Worm (Caenorhabditis elegans): Measurements from ENCODE around the gene C28C12.1.

The C28C12.1 gene

DNA sequence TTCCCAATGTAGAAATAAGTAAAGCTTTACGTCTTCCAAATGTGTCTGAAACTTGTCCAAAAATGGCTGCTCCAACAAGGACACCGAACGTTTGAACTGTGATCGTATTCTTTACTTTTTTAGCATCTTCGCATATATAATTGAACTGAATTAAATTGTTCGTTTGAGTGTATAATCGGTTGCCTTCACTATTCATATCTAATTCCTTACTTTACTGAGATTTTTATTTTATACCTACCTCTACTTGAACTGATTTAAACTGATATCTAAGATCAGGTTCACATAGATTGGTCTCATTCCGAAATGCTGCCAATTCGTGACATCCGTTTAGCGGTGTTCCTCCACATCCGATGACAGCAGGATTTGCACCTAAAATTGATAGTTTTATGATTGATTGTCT is 39.1 kb upstream of the C28C12.1 start:
- TF ChIP-seq hmbx-1 (tag; optimal IDR thresholded peaks at IDR 0.05) = no peak
- TF ChIP-seq tbx-37 (GFP tag; conservative IDR thresholded peaks at IDR 0.05) = no peak
- TF ChIP-seq ama-1 (optimal IDR thresholded peaks at IDR 0.05) = no peak
- TF ChIP-seq flt-1 (GFP tag; IDR thresholded peaks at IDR 0.05) = no peak
- no peak for TF ChIP-seq aly-1 (tag; optimal IDR thresholded peaks at IDR 0.05)
- TF ChIP-seq pes-1 (GFP tag; IDR thresholded peaks at IDR 0.05) = no peak
- TF ChIP-seq hnd-1 (tag; optimal IDR thresholded peaks at IDR 0.05) = no peak
- TF ChIP-seq B0310.2 (tag; optimal IDR thresholded peaks at IDR 0.05) = no peak
- TF ChIP-seq ceh-36 (tag; optimal IDR thresholded peaks at IDR 0.05) = no peak
- TF ChIP-seq hmg-4 (GFP tag; optimal IDR thresholded peaks at IDR 0.05) = no peak
- no peak for TF ChIP-seq tbx-11 (GFP tag; IDR thresholded peaks at IDR 0.05)
- TF ChIP-seq tra-4 (tag; optimal IDR thresholded peaks at IDR 0.05) = no peak
- TF ChIP-seq ceh-13 (GFP tag; optimal IDR thresholded peaks at IDR 0.05) = no peak
- TF ChIP-seq F13C5.2 (tag; optimal IDR thresholded peaks at IDR 0.05) = no peak
- no peak for TF ChIP-seq scrt-1 (GFP tag; IDR thresholded peaks at IDR 0.05)

- TF ChIP-seq flt-1 (GFP tag; IDR thresholded peaks at IDR 0.05) (no peak), F13C5.2 (tag; optimal IDR thresholded peaks at IDR 0.05) (no peak), hmbx-1 (tag; optimal IDR thresholded peaks at IDR 0.05) (no peak), B0310.2 (tag; optimal IDR thresholded peaks at IDR 0.05) (no peak), pes-1 (GFP tag; IDR thresholded peaks at IDR 0.05) (no peak), ceh-13 (GFP tag; optimal IDR thresholded peaks at IDR 0.05) (no peak)
Measured at ce11 chrIV:8463069-8463468, 38.4 kb upstream of the C28C12.1 start.

DNA sequence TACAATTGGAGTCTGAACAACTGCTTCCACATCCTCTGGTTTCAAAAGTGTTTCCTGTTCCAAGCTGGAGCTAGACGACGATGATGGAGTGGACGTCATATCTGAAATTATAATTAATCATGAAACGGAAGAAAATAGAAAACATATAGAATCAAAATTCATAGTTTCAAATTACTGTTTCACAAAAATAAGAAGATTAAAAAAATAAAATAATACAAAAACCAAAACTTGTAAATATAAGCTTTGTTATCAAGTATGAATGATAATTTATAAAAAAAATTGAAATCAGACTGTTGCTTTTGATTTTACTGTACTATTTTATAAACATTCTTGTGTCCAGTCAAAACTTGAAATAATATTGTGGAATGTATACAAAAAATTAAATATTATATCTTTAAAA is 37.8 kb upstream of the C28C12.1 start, which contains the start of gene str-176:
TSS of gene str-176 (minus strand) at position 101 of the 400 bp plus-strand sequence.
- TF ChIP-seq B0310.2 (tag; optimal IDR thresholded peaks at IDR 0.05) (no peak), hmbx-1 (tag; optimal IDR thresholded peaks at IDR 0.05) (no peak), tbx-37 (GFP tag; conservative IDR thresholded peaks at IDR 0.05) (no peak), ama-1 (optimal IDR thresholded peaks at IDR 0.05) (no peak), tra-4 (tag; optimal IDR thresholded peaks at IDR 0.05) (no peak), hmg-4 (GFP tag; optimal IDR thresholded peaks at IDR 0.05) (no peak), scrt-1 (GFP tag; IDR thresholded peaks at IDR 0.05) (no peak), F13C5.2 (tag; optimal IDR thresholded peaks at IDR 0.05) (no peak), sea-1 (GFP tag; conservative IDR thresholded peaks at IDR 0.05) (no peak), hnd-1 (tag; optimal IDR thresholded peaks at IDR 0.05) (no peak), pes-1 (GFP tag; IDR thresholded peaks at IDR 0.05) (no peak), ceh-13 (GFP tag; optimal IDR thresholded peaks at IDR 0.05) (no peak)

ce11 chrIV:8464187-8464586 is 37.3 kb upstream of the C28C12.1 start:
- TF ChIP-seq F13C5.2 (tag; optimal IDR thresholded peaks at IDR 0.05) (no peak), hnd-1 (tag; optimal IDR thresholded peaks at IDR 0.05) (no peak), pes-1 (GFP tag; IDR thresholded peaks at IDR 0.05) (no peak), tbx-11 (GFP tag; IDR thresholded peaks at IDR 0.05) (no peak), hmbx-1 (tag; optimal IDR thresholded peaks at IDR 0.05) (no peak), flt-1 (GFP tag; IDR thresholded peaks at IDR 0.05) (no peak), B0310.2 (tag; optimal IDR thresholded peaks at IDR 0.05) (no peak), sea-1 (GFP tag; conservative IDR thresholded peaks at IDR 0.05) (no peak), hmg-4 (GFP tag; optimal IDR thresholded peaks at IDR 0.05) (no peak), aly-1 (tag; optimal IDR thresholded peaks at IDR 0.05) (no peak), ceh-36 (tag; optimal IDR thresholded peaks at IDR 0.05) (no peak), ets-7 (tag; optimal IDR thresholded peaks at IDR 0.05) (no peak), scrt-1 (GFP tag; IDR thresholded peaks at IDR 0.05) (no peak), ceh-13 (GFP tag; optimal IDR thresholded peaks at IDR 0.05) (no peak), ama-1 (optimal IDR thresholded peaks at IDR 0.05) (no peak), tra-4 (tag; optimal IDR thresholded peaks at IDR 0.05) (no peak), tbx-37 (GFP tag; conservative IDR thresholded peaks at IDR 0.05) (no peak)

DNA sequence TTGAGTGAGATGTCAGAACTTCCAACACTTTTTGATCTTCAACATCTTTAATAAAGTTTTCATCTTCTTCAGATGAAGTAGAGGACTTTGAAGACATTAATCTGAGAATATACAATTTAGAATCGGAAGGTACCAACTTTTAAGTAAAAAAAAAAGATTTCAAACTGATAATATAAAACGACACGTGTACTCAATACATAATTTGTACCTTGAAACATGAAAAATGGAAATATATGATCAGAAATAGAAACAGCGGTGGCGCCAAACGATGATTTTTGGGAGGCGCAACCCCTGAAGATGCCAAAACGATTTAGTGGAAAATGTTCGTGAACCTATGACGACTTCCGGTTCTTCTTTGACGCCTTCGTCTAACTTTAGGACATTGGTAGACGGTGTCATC is 29.0 kb upstream of the C28C12.1 start, which contains the start of gene oat-1:
TSS of gene oat-1 (minus strand) at position 101 of the 400 bp plus-strand sequence.
- no peak for TF ChIP-seq hmg-4 (GFP tag; optimal IDR thresholded peaks at IDR 0.05)
- TF ChIP-seq B0310.2 (tag; optimal IDR thresholded peaks at IDR 0.05) = no peak
- no peak for TF ChIP-seq hmbx-1 (tag; optimal IDR thresholded peaks at IDR 0.05)
- no peak for TF ChIP-seq pes-1 (GFP tag; IDR thresholded peaks at IDR 0.05)
- no peak for TF ChIP-seq ceh-13 (GFP tag; optimal IDR thresholded peaks at IDR 0.05)
- no peak for TF ChIP-seq sea-1 (GFP tag; conservative IDR thresholded peaks at IDR 0.05)
- TF ChIP-seq F13C5.2 (tag; optimal IDR thresholded peaks at IDR 0.05) = no peak
- TF ChIP-seq ama-1 (optimal IDR thresholded peaks at IDR 0.05) = no peak
- no peak for TF ChIP-seq hnd-1 (tag; optimal IDR thresholded peaks at IDR 0.05)
- no peak for TF ChIP-seq tbx-37 (GFP tag; conservative IDR thresholded peaks at IDR 0.05)
- no peak for TF ChIP-seq flt-1 (GFP tag; IDR thresholded peaks at IDR 0.05)

DNA sequence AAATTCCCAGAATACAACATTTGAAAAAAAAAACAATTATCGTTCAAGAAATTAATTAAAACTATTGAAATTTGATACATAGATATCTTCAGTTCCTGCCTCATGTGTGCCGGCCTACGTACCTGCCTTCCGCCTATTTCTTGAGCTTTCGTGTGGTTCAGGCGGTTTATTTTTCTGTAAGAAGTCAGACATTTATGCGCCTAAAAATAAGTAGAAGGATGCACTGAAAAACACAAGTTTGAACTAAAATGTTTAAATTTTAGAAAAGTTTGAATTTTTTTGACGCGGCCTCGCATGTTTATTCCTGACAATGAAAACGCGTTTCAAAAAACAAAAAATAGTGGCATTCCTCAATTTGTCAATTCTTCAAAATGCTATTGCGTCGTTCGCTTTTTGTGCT is 27.7 kb upstream of the C28C12.1 start, which contains the start of gene C28C12.11:
TSS of gene C28C12.11 (plus strand) at position 301 of the 400 bp plus-strand sequence.
- TF ChIP-seq sea-1 (GFP tag; conservative IDR thresholded peaks at IDR 0.05) (no peak), B0310.2 (tag; optimal IDR thresholded peaks at IDR 0.05) (no peak), ets-7 (tag; optimal IDR thresholded peaks at IDR 0.05) (no peak), tra-4 (tag; optimal IDR thresholded peaks at IDR 0.05) (no peak), tbx-37 (GFP tag; conservative IDR thresholded peaks at IDR 0.05) (no peak), scrt-1 (GFP tag; IDR thresholded peaks at IDR 0.05) (no peak), ceh-36 (tag; optimal IDR thresholded peaks at IDR 0.05) (no peak)

DNA sequence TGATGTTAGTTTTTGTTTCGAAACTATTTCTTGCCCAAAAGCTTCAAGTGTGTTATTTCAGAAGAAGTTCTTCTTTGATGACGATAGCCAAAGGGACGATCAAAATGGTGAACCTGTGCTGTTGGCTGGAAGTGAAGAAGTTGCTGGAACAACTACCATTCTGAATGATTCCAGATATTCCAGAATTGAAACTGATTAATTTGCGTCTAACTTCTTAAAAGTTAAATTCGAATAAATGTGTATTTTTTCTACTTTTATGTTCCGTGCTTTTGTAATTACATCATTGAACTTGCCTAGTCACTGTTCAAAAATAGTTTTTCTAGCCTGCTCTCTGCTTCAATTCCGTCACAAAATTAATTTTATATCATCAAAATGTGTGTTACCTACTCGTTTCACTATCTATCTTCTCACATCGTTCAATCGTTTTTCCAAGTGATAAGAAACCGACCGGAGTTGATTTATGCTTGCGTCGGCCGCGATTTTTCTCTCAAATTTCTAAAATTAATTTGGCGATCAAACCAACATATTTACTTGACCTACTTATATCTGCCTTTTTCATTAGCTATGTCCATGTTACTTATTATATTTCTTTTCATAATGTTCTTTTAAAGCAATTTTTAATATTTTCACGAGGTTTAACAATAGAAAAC is 26.3 kb upstream of the C28C12.1 start:
- TF ChIP-seq hnd-1 (tag; optimal IDR thresholded peaks at IDR 0.05) (no peak), scrt-1 (GFP tag; IDR thresholded peaks at IDR 0.05) (no peak), B0310.2 (tag; optimal IDR thresholded peaks at IDR 0.05) (no peak), F13C5.2 (tag; optimal IDR thresholded peaks at IDR 0.05) (no peak)

DNA sequence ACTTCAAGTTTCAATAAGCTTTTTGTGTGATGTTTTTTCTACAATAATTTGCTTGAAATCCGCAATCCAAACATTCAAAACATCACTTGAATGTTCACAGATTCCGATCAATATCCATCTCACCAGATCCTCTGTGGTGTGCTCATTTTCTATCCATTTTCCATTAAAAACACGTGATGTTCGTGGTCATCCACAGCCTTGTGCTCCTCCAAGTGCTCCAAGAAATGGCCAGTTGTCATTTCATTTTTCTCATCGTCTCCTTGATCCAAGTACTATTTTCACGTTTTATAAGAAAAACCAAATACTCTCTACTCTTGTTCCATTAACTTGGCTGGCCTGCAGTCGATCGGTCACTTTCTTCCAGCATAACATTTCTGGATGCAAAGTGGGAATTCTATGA is 25.3 kb upstream of the C28C12.1 start:
- TF ChIP-seq F13C5.2 (tag; optimal IDR thresholded peaks at IDR 0.05) (no peak), tbx-37 (GFP tag; conservative IDR thresholded peaks at IDR 0.05) (no peak), scrt-1 (GFP tag; IDR thresholded peaks at IDR 0.05) (no peak)
